Worm (Caenorhabditis elegans) whole organism, young adult: ENCODE measurements around the gene T12D8.9.

Source experiments
- B0336.3 ChIP-seq: fragments of 200-800 bp; sonication (Bioruptor generic); IDR thresholded peaks from 2 replicates; pipeline ENCODE4 v1.3.6; 2022; ENCODE audit warnings: missing genetic modification characterization, missing compliant biosample characterization
- F33H1.4 ChIP-seq: fragments of 200-800 bp; sonication (Bioruptor generic); IDR thresholded peaks from 2 replicates; pipeline ENCODE4 v1.3.6; 2022; ENCODE audit warnings: missing genetic modification reagents, missing genetic modification characterization, missing compliant biosample characterization
- F39B2.1 ChIP-seq: fragments of 200-800 bp; sonication (Bioruptor generic); IDR thresholded peaks from 2 replicates; pipeline ENCODE4 v1.3.6; 2022; ENCODE audit warnings: missing genetic modification reagents, missing genetic modification characterization, missing compliant biosample characterization
- F52B5.7 ChIP-seq: sonication (generic microtip); optimal IDR thresholded peaks from 2 replicates; lab custom pipeline; 2016; ENCODE audit warnings: mild to moderate bottlenecking, missing genetic modification characterization, missing compliant biosample characterization
- K11D2.4 ChIP-seq: fragments of 200-800 bp; sonication (Bioruptor generic); IDR thresholded peaks from 2 replicates; pipeline ENCODE4 v1.3.6; 2022; ENCODE audit warnings: missing genetic modification reagents, missing genetic modification characterization, missing compliant biosample characterization
- K12H6.12 ChIP-seq: fragments of 200-800 bp; sonication (Bioruptor generic); optimal IDR thresholded peaks from 2 replicates; lab custom pipeline; 2018; ENCODE audit warnings: mild to moderate bottlenecking, missing genetic modification characterization, missing compliant biosample characterization
- aptf-2 ChIP-seq: fragments of 200-800 bp; sonication (Bioruptor generic); conservative IDR thresholded peaks from 2 replicates; pipeline ENCODE4 v1.3.6; 2022; ENCODE audit warnings: missing genetic modification reagents, missing genetic modification characterization, missing compliant biosample characterization
- aptf-3 ChIP-seq: fragments of 200-800 bp; sonication (Bioruptor generic); IDR thresholded peaks from 2 replicates; pipeline ENCODE4 v1.3.6; 2022; ENCODE audit warnings: missing genetic modification characterization, missing compliant biosample characterization
- athp-1 ChIP-seq: sonication (generic microtip); optimal IDR thresholded peaks from 2 replicates; lab custom pipeline; 2017; ENCODE audit warnings: mild to moderate bottlenecking, missing genetic modification characterization, missing compliant biosample characterization
- ceh-100 ChIP-seq: fragments of 200-800 bp; sonication (Bioruptor generic); IDR thresholded peaks from 2 replicates; pipeline ENCODE4 v1.3.6; 2022; ENCODE audit warnings: missing genetic modification reagents, missing genetic modification characterization, missing compliant biosample characterization
- ceh-91 ChIP-seq: fragments of 200-800 bp; sonication (Bioruptor generic); IDR thresholded peaks from 2 replicates; pipeline ENCODE4 v1.3.6; 2022; ENCODE audit warnings: missing genetic modification reagents, missing genetic modification characterization, missing compliant biosample characterization
- dpl-1 ChIP-seq: fragments of 150-350 bp; optimal IDR thresholded peaks from 2 replicates; lab custom pipeline; 2014; ENCODE audit warnings: missing biosample characterization, missing genetic modification reagents, missing genetic modification characterization
- ekl-4 ChIP-seq: fragments of 200-800 bp; sonication (Bioruptor generic); IDR thresholded peaks from 2 replicates; pipeline ENCODE4 v1.3.6; 2022; ENCODE audit warnings: missing genetic modification reagents, missing genetic modification characterization, missing compliant biosample characterization
- hlh-12 ChIP-seq: sonication (generic microtip); optimal IDR thresholded peaks from 2 replicates; lab custom pipeline; 2016; ENCODE audit warnings: missing genetic modification characterization, missing compliant biosample characterization
- hmg-20 ChIP-seq: fragments of 200-800 bp; sonication (Bioruptor generic); IDR thresholded peaks from 2 replicates; pipeline ENCODE4 v1.3.6; 2022; ENCODE audit warnings: missing genetic modification reagents, missing genetic modification characterization, missing compliant biosample characterization
- hrde-1 ChIP-seq: sonication (generic microtip); optimal IDR thresholded peaks from 2 replicates; lab custom pipeline; 2016; ENCODE audit warnings: missing genetic modification characterization, mild to moderate bottlenecking, missing compliant biosample characterization, moderate library complexity, missing genotype, missing genetic modification reagents, borderline replicate concordance
- let-526 ChIP-seq: fragments of 200-800 bp; sonication (Bioruptor generic); IDR thresholded peaks from 2 replicates; pipeline ENCODE4 v1.3.6; 2022; ENCODE audit warnings: missing genetic modification reagents, missing genetic modification characterization, missing compliant biosample characterization
- lin-40 ChIP-seq: sonication (generic microtip); optimal IDR thresholded peaks from 2 replicates; lab custom pipeline; 2016; ENCODE audit warnings: missing genetic modification characterization, mild to moderate bottlenecking, missing compliant biosample characterization, missing genotype, missing genetic modification reagents
- lsl-1 ChIP-seq: fragments of 200-800 bp; sonication (Bioruptor generic); optimal IDR thresholded peaks from 2 replicates; lab custom pipeline; 2018; ENCODE audit warnings: mild to moderate bottlenecking, missing genetic modification characterization, moderate library complexity, missing compliant biosample characterization
- lsy-27 ChIP-seq: sonication (generic microtip); optimal IDR thresholded peaks from 2 replicates; lab custom pipeline; 2017; ENCODE audit warnings: missing genetic modification characterization, mild to moderate bottlenecking, missing compliant biosample characterization, antibody characterized with exemption, missing genotype, borderline replicate concordance; ENCODE audit not compliant: insufficient read depth
- madf-3 ChIP-seq: fragments of 200-800 bp; sonication (Bioruptor generic); IDR thresholded peaks from 2 replicates; pipeline ENCODE4 v1.3.6; 2022; ENCODE audit warnings: missing genetic modification reagents, missing genetic modification characterization, missing compliant biosample characterization
- mcd-1 ChIP-seq: fragments of 200-800 bp; sonication (Bioruptor generic); IDR thresholded peaks from 2 replicates; pipeline ENCODE4 v1.3.6; 2022; ENCODE audit warnings: missing genetic modification reagents, missing genetic modification characterization, missing compliant biosample characterization
- mes-4 ChIP-seq: sonication (generic microtip); optimal IDR thresholded peaks from 2 replicates; lab custom pipeline; 2016; ENCODE audit warnings: missing genotype, missing genetic modification characterization, missing compliant biosample characterization
- mxl-1 ChIP-seq: sonication (generic microtip); optimal IDR thresholded peaks from 2 replicates; lab custom pipeline; 2016; ENCODE audit warnings: missing genetic modification characterization, missing compliant biosample characterization
- nfyb-1 ChIP-seq: fragments of 200-800 bp; sonication (Bioruptor generic); IDR thresholded peaks from 2 replicates; pipeline ENCODE4 v1.3.6; 2022; ENCODE audit warnings: missing genetic modification reagents, missing genetic modification characterization, missing compliant biosample characterization
- nhr-179 ChIP-seq: sonication (generic microtip); optimal IDR thresholded peaks from 2 replicates; lab custom pipeline; 2016; ENCODE audit warnings: mild to moderate bottlenecking, missing genetic modification characterization, missing compliant biosample characterization
- nhr-80 ChIP-seq: sonication (generic microtip); optimal IDR thresholded peaks from 2 replicates; lab custom pipeline; 2016; ENCODE audit warnings: missing genetic modification characterization, missing compliant biosample characterization
- rcor-1 ChIP-seq: fragments of 200-800 bp; sonication (Bioruptor generic); IDR thresholded peaks from 2 replicates; pipeline ENCODE4 v1.3.6; 2022; ENCODE audit warnings: missing genetic modification reagents, missing genetic modification characterization, missing compliant biosample characterization
- tbx-9 ChIP-seq: sonication (generic microtip); optimal IDR thresholded peaks from 2 replicates; lab custom pipeline; 2016; ENCODE audit warnings: borderline replicate concordance, missing genetic modification characterization, inconsistent platforms, missing compliant biosample characterization
- unc-130 ChIP-seq: sonication (generic microtip); optimal IDR thresholded peaks from 2 replicates; lab custom pipeline; 2016; ENCODE audit warnings: missing genetic modification reagents, missing genetic modification characterization, missing compliant biosample characterization
- unc-62 ChIP-seq: fragments of 150-350 bp; optimal IDR thresholded peaks from 2 replicates; lab custom pipeline; 2014; ENCODE audit warnings: missing biosample characterization, missing genetic modification reagents, missing genetic modification characterization
- xnd-1 ChIP-seq: sonication (generic microtip); optimal IDR thresholded peaks from 2 replicates; lab custom pipeline; 2016; ENCODE audit warnings: missing genotype, missing genetic modification reagents, missing genetic modification characterization, missing compliant biosample characterization
- zim-3 ChIP-seq: sonication (generic microtip); optimal IDR thresholded peaks from 2 replicates; lab custom pipeline; 2017; ENCODE audit warnings: mild to moderate bottlenecking, missing genetic modification characterization, moderate library complexity, missing compliant biosample characterization
- ztf-18 ChIP-seq: sonication (generic microtip); optimal IDR thresholded peaks from 2 replicates; lab custom pipeline; 2016; ENCODE audit warnings: missing genotype, mild to moderate bottlenecking, missing genetic modification characterization, missing compliant biosample characterization
- ztf-22 ChIP-seq: fragments of 200-800 bp; sonication (Bioruptor generic); optimal IDR thresholded peaks from 2 replicates; lab custom pipeline; 2018; ENCODE audit warnings: mild to moderate bottlenecking, missing genetic modification characterization, moderate library complexity, missing compliant biosample characterization

Gene T12D8.9

DNA sequence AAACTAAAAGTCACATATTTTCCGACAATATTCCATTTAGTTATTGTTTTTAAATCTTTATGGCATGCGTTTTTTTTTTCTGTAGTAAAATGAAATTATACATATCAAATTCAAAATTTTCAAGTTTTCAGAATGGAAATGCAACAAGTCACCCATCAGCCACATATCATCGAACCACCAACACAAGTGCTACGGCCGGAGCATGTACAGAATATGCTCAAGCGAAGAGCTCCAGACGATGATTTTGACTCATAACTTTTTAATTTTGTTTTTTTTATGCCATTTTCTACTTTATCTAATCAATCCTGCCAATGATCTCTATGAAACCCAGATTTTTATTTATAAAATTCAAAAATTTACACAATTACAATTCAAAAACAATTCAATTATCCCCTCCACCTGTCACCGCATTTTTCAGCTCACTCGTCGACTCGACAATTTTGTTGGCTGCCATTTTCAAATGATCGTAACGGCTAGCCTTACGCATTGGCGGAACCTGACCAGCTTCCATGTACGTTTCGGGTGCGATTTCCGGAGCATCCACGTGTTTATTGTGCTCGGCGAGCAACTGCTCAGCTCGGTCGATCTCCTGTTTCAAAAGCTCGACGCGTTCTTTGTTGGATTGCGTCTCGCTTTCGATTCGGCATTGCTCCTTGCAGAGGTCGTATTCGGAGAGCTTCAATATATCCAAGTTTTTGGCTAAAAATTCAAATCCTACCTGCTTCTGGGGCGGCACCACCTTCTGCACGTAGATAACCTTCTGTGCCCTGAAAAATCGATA, 8.9 kb downstream of the T12D8.9 start (continued):
- TF ChIP-seq let-526 (GFP tag; lab: Robert Waterston, UW) (no peak), lsy-27 (tag; lab: Kevin White, UChicago) (no peak)

DNA sequence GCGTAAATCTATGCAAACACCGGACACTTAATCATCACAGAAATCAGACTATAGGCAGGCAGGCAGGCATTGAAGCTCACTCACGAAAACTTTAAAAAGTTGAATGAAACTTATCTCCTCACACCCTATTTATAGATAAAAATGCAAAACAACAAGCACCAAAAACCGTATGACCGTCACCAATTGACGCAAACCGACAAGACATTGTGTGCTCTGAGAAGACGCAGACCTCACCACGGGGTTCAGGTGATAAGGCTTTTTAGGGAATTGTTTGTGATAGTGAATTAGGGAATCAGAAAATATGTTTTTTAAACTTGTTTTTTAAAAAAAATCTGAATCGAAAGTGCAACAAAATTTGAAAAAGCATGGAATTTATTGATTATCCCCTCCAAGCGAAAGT, 9.8 kb downstream of the T12D8.9 start, which contains the start of gene T12D8.5:
TSS of gene T12D8.5 (minus strand) at position 95 of the 400 bp plus-strand sequence.
- TF ChIP-seq nhr-80 (tag; lab: Kevin White, UChicago) (peak; percentile 39), B0336.3 (no peak)

DNA sequence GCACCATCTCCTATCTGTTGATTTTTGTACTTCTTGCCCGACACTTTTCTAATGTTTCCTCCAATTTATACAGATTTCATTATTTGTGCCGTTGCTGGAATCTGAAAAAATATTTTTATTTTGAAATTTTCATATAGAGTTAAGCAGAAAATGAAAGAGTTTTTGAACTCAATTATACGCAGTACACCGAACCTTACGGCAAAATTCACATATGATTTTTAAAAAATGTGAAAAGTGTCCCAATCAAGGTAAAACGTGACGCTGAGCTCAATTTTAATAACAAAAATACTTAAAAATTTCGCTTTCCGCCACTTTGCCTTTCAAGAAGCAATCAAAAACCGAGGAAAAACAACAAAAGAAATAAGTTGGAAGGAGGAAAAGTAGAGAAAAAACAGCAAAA, 13.8 kb downstream of the T12D8.9 start, which contains the start of gene arrd-17:
TSS of gene arrd-17 (minus strand) at position 101 of the 400 bp plus-strand sequence.
- TF ChIP-seq mcd-1 (no peak), F39B2.1 (GFP tag; lab: Robert Waterston, UW) (no peak), dpl-1 (GFP tag; lab: Kevin White, UChicago) (no peak), xnd-1 (tag; lab: Kevin White, UChicago) (no peak), zim-3 (tag; lab: Kevin White, UChicago) (no peak), ceh-100 (GFP tag; lab: Robert Waterston, UW) (no peak), ekl-4 (GFP tag; lab: Robert Waterston, UW) (no peak), hlh-12 (no peak), mxl-1 (tag; lab: Kevin White, UChicago) (no peak), ztf-22 (GFP tag; lab: Kevin White, UChicago) (no peak), mes-4 (no peak), ceh-91 (GFP tag; lab: Robert Waterston, UW) (no peak), aptf-2 (GFP tag; lab: Robert Waterston, UW) (no peak), unc-62 (GFP tag; lab: Kevin White, UChicago) (no peak), K11D2.4 (GFP tag; lab: Robert Waterston, UW) (no peak), nhr-179 (tag; lab: Kevin White, UChicago) (no peak), K12H6.12 (tag; lab: Kevin White, UChicago) (no peak), aptf-3 (GFP tag; lab: Robert Waterston, UW) (no peak), unc-130 (GFP tag; lab: Kevin White, UChicago) (no peak), rcor-1 (no peak)

DNA sequence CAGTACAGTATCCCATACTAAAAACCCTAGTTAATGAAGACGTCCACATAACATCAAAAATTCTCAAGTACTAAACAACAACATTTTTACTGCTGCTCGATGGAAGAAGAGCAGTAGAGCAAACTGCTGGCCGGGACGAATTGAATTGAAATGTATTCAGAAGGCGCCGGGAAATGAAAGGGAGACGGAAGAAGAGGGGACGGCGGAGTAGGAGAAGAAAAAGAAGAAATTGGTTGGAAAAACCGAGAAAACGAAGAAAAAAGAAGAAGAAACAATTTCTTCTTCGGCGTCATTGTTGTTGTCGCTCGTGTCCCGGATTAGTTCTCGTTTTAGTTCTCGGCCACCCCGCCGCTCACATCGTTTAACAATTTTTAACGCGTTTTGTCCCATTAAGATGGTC, 16.9 kb downstream of the T12D8.9 start:
- TF ChIP-seq athp-1 (tag; lab: Kevin White, UChicago) (no peak), hrde-1 (tag; lab: Kevin White, UChicago) (no peak), dpl-1 (GFP tag; lab: Kevin White, UChicago) (no peak), F33H1.4 (GFP tag; lab: Robert Waterston, UW) (no peak), lsl-1 (GFP tag; lab: Kevin White, UChicago) (no peak), tbx-9 (tag; lab: Kevin White, UChicago) (no peak), ztf-18 (no peak), madf-3 (no peak), nfyb-1 (GFP tag; lab: Robert Waterston, UW) (no peak), hmg-20 (GFP tag; lab: Robert Waterston, UW) (no peak), lin-40 (tag; lab: Kevin White, UChicago) (no peak), F52B5.7 (tag; lab: Kevin White, UChicago) (no peak)
